Fruit fly (Drosophila melanogaster): Measurements from ENCODE around the gene spn-A.

Gene spn-A

dm6 chr3R:30061154-30061482 is 5.3 kb upstream of the spn-A start (continued):
- peak; percentile 90 for TF ChIP-seq Lpt (GFP tag; optimal IDR thresholded peaks at IDR 0.05)
- peak; percentile 94 for TF ChIP-seq Sox102F (GFP tag; optimal IDR thresholded peaks at IDR 0.05)
- TF ChIP-seq topi (GFP tag; optimal IDR thresholded peaks at IDR 0.05): peak; percentile 97
- TF ChIP-seq CG11902 (GFP tag; optimal IDR thresholded peaks at IDR 0.05): peak; percentile 95
- peak; percentile 92 for TF ChIP-seq CG10631 (GFP tag; optimal IDR thresholded peaks at IDR 0.05)
- peak; percentile 94 for TF ChIP-seq CG15336 (GFP tag; IDR thresholded peaks at IDR 0.05)
- TF ChIP-seq CG6163 (GFP tag; IDR thresholded peaks at IDR 0.05): peak; percentile 98
- peak; percentile 93 for TF ChIP-seq CG8119 (GFP tag; IDR thresholded peaks at IDR 0.05)
- TF ChIP-seq CG4318 (GFP tag; optimal IDR thresholded peaks at IDR 0.05): peak; percentile 56
- TF ChIP-seq CG10669 (GFP tag; optimal IDR thresholded peaks at IDR 0.05): peak; percentile 95
- TF ChIP-seq Eip75B (GFP tag; optimal IDR thresholded peaks at IDR 0.05): peak; percentile 98
- peak; percentile 85 for TF ChIP-seq CG6276 (GFP tag; optimal IDR thresholded peaks at IDR 0.05)
- TF ChIP-seq dsx (GFP tag; optimal IDR thresholded peaks at IDR 0.05; ENCODE audit: poor library complexity, severe bottlenecking): peak; percentile 94
- TF ChIP-seq salr (GFP tag; optimal IDR thresholded peaks at IDR 0.05): peak; percentile 77 to 78
- peak; percentile 96 for TF ChIP-seq esn (GFP tag; optimal IDR thresholded peaks at IDR 0.05)
- TF ChIP-seq Ets96B (tag; optimal IDR thresholded peaks at IDR 0.05): peak; percentile 94
- TF ChIP-seq Smox (GFP tag; optimal IDR thresholded peaks at IDR 0.05): peak; percentile 92
- peak; percentile 85 for TF ChIP-seq CG6854 (GFP tag; optimal IDR thresholded peaks at IDR 0.05)
- peak; percentile 75 for TF ChIP-seq fd59A (GFP tag; optimal IDR thresholded peaks at IDR 0.05)
- TF ChIP-seq CG9139 (GFP tag; optimal IDR thresholded peaks at IDR 0.05): peak; percentile 83
- TF ChIP-seq Ets21C (GFP tag; optimal IDR thresholded peaks at IDR 0.05): peak; percentile 90
- TF ChIP-seq dac (GFP tag; optimal IDR thresholded peaks at IDR 0.05): peak; percentile 72
- peak; percentile 91 for TF ChIP-seq Sox14 (GFP tag; optimal IDR thresholded peaks at IDR 0.05)
- peak; percentile 90 for TF ChIP-seq pdm3 (GFP tag; optimal IDR thresholded peaks at IDR 0.05)
- TF ChIP-seq vri (GFP tag; optimal IDR thresholded peaks at IDR 0.05): peak; percentile 91
- peak; percentile 87 for TF ChIP-seq CG6808 (GFP tag; optimal IDR thresholded peaks at IDR 0.05)
- TF ChIP-seq fkh (GFP tag; optimal IDR thresholded peaks at IDR 0.05): peak; percentile 47
- TF ChIP-seq lz (GFP tag; optimal IDR thresholded peaks at IDR 0.05): peak; percentile 94
- TF ChIP-seq Eip78C (GFP tag): peak; percentile 99
- peak; percentile 96 for TF ChIP-seq Met (GFP tag; optimal IDR thresholded peaks at IDR 0.05)
- peak; percentile 96 for TF ChIP-seq CG6792 (GFP tag; optimal IDR thresholded peaks at IDR 0.05)
- peak; percentile 96 for TF ChIP-seq cyc (GFP tag; optimal IDR thresholded peaks at IDR 0.05)
- TF ChIP-seq svp (GFP tag): peak; percentile 99
- peak; percentile 92 for TF ChIP-seq CG3032 (tag; optimal IDR thresholded peaks at IDR 0.05)
- peak; percentile 93 for TF ChIP-seq Hr39 (GFP tag; optimal IDR thresholded peaks at IDR 0.05)
- TF ChIP-seq CG7368 (GFP tag; optimal IDR thresholded peaks at IDR 0.05): peak; percentile 95
- TF ChIP-seq acj6 (GFP tag; optimal IDR thresholded peaks at IDR 0.05): peak; percentile 92

- TF ChIP-seq CG4318 (GFP tag; optimal IDR thresholded peaks at IDR 0.05) (no peak), fkh (GFP tag; optimal IDR thresholded peaks at IDR 0.05) (peak; percentile 56), CG9139 (GFP tag; optimal IDR thresholded peaks at IDR 0.05) (no peak), Sox14 (GFP tag; optimal IDR thresholded peaks at IDR 0.05) (no peak)
Observed at dm6 chr3R:30060451-30061153, 4.8 kb upstream of the spn-A start.

- TF ChIP-seq vri (GFP tag; optimal IDR thresholded peaks at IDR 0.05) (no peak), dsx (GFP tag; optimal IDR thresholded peaks at IDR 0.05; ENCODE audit: poor library complexity, severe bottlenecking) (peak; percentile 49), ss (GFP tag; optimal IDR thresholded peaks at IDR 0.05) (peak in 1 of 2 experiments; percentile 7), Eip78C (GFP tag) (peak; percentile 57)
Observed at dm6 chr3R:30059944-30060343, 4.1 kb upstream of the spn-A start.
